Fruit fly (Drosophila melanogaster): ENCODE data around the gene dpr16.

- TF ChIP-seq psq (optimal IDR thresholded peaks at IDR 0.05) (no peak), Sin3A (optimal IDR thresholded peaks at IDR 0.05) (no peak), ttk (optimal IDR thresholded peaks at IDR 0.05) (no peak), insv (optimal IDR thresholded peaks at IDR 0.05) (no peak)
These were observed 36.6 kb upstream of the dpr16 start for dm6 chr3R:5114147-5114546.

Data from Kc167 (cell line).